Fruit fly (Drosophila melanogaster): Measurements from ENCODE around the gene Ugt37E1.

Gene Ugt37E1

dm6 chr2L:16819714-16820113 lies 23.3 kb downstream of the Ugt37E1 start (continued):
- TF ChIP-seq Ssrp (tag; optimal IDR thresholded peaks at IDR 0.05) (no peak), Blimp-1 (GFP tag; optimal IDR thresholded peaks at IDR 0.05) (no peak), Mes4 (GFP tag; optimal IDR thresholded peaks at IDR 0.05) (no peak), CG13624 (GFP tag; optimal IDR thresholded peaks at IDR 0.05) (no peak), CG13424 (tag; optimal IDR thresholded peaks at IDR 0.05) (peak; percentile 17), CG6689 (GFP tag; IDR thresholded peaks at IDR 0.05) (no peak), lab (GFP tag; optimal IDR thresholded peaks at IDR 0.05) (peak; percentile 44), Fer1 (GFP tag; optimal IDR thresholded peaks at IDR 0.05) (peak; percentile 54), CG31365 (tag; optimal IDR thresholded peaks at IDR 0.05) (no peak), psq (GFP tag; optimal IDR thresholded peaks at IDR 0.05) (no peak), dimm (GFP tag; IDR thresholded peaks at IDR 0.05) (no peak), CG3281 (GFP tag; optimal IDR thresholded peaks at IDR 0.05) (peak; percentile 65), lola (GFP tag; optimal IDR thresholded peaks at IDR 0.05) (no peak), CG13123 (GFP tag; optimal IDR thresholded peaks at IDR 0.05) (no peak), BtbVII (GFP tag; optimal IDR thresholded peaks at IDR 0.05) (peak; percentile 57), Side (GFP tag; optimal IDR thresholded peaks at IDR 0.05) (no peak), CG15514 (GFP tag; optimal IDR thresholded peaks at IDR 0.05) (peak; percentile 32), CG12942 (GFP tag; optimal IDR thresholded peaks at IDR 0.05) (no peak), Sry-β (GFP tag; optimal IDR thresholded peaks at IDR 0.05) (no peak), HLH54F (GFP tag; optimal IDR thresholded peaks at IDR 0.05) (no peak), CG10321 (GFP tag; IDR thresholded peaks at IDR 0.05) (no peak), disco-r (GFP tag; optimal IDR thresholded peaks at IDR 0.05) (no peak), CG18011 (GFP tag; optimal IDR thresholded peaks at IDR 0.05) (no peak), ci (GFP tag; IDR thresholded peaks at IDR 0.05) (no peak), HLH3B (GFP tag; IDR thresholded peaks at IDR 0.05) (no peak), Dbx (GFP tag; IDR thresholded peaks at IDR 0.05) (no peak), ATbp (GFP tag; optimal IDR thresholded peaks at IDR 0.05) (peak; percentile 15), Atf3 (GFP tag; optimal IDR thresholded peaks at IDR 0.05) (no peak), HLHmδ (GFP tag; optimal IDR thresholded peaks at IDR 0.05) (no peak), CG6272 (GFP tag; IDR thresholded peaks at IDR 0.05) (no peak), insv (GFP tag; optimal IDR thresholded peaks at IDR 0.05) (no peak), pros (GFP tag; optimal IDR thresholded peaks at IDR 0.05) (no peak), bowl (GFP tag; IDR thresholded peaks at IDR 0.05) (no peak), gce (GFP tag; IDR thresholded peaks at IDR 0.05) (no peak), CG4282 (GFP tag; optimal IDR thresholded peaks at IDR 0.05) (no peak), trem (tag; optimal IDR thresholded peaks at IDR 0.05) (no peak), pfk (GFP tag; optimal IDR thresholded peaks at IDR 0.05) (peak; percentile 16), CG43689 (GFP tag; IDR thresholded peaks at IDR 0.05) (no peak), Sry-δ (GFP tag; optimal IDR thresholded peaks at IDR 0.05) (no peak), CG2875 (GFP tag; optimal IDR thresholded peaks at IDR 0.05) (no peak), Doc2 (GFP tag; IDR thresholded peaks at IDR 0.05) (no peak), ind (GFP tag; optimal IDR thresholded peaks at IDR 0.05) (no peak), CG18476 (GFP tag; optimal IDR thresholded peaks at IDR 0.05) (no peak), CG11398 (GFP tag; optimal IDR thresholded peaks at IDR 0.05) (no peak), Dip2 (GFP tag; IDR thresholded peaks at IDR 0.05) (no peak), abd-A (tag; optimal IDR thresholded peaks at IDR 0.05) (no peak), Dek (tag; optimal IDR thresholded peaks at IDR 0.05) (peak; percentile 5), Atf6 (GFP tag; IDR thresholded peaks at IDR 0.05) (no peak), CG16815 (GFP tag; optimal IDR thresholded peaks at IDR 0.05) (no peak), lmd (GFP tag; IDR thresholded peaks at IDR 0.05) (no peak), MESR4 (GFP tag; optimal IDR thresholded peaks at IDR 0.05) (no peak), nom (GFP tag; optimal IDR thresholded peaks at IDR 0.05) (no peak)

Data from whole organism, embryonic.